Fruit fly (Drosophila melanogaster): ENCODE data around the gene RFeSP.

Gene RFeSP

DNA sequence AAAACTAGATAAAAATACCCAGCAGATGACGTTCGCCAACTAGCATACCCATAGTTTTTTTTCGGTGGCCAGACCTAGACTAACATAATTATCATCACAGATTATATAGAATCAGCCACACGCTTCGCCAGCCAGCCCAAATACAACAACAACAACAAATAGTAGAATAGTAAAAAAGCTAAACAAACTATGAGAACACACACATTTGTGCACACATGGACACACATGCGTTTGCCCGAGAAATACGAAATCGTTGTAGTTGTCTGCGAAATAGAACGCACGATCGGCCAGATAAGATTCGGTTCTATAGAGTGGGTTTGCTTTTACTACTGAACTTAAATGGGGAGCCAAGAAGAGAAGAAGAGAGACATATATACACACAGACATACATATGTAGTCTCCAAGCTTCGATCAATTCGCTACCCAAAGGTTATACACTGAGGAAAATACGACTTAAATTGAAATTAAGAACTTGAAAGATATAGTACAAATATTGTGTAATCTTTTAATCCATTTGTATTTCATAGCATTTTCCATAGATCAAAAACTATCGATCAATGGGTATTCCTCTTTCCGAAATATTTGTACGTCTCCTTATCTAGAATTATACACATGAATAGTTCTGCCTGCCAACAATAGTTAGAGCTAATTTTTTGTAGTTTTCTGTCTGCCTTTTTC, 14.0 kb upstream of the RFeSP start (continued):
- peak; percentile 62 for TF ChIP-seq CG10209 (GFP tag; optimal IDR thresholded peaks at IDR 0.05)
- peak; percentile 43 for TF ChIP-seq zf30C (GFP tag; optimal IDR thresholded peaks at IDR 0.05)
- TF ChIP-seq br (optimal IDR thresholded peaks at IDR 0.05) = no peak
- peak; percentile 19 for TF ChIP-seq NK7.1 (GFP tag; optimal IDR thresholded peaks at IDR 0.05)
- TF ChIP-seq CG6854 (GFP tag; optimal IDR thresholded peaks at IDR 0.05) = peak; percentile 19
- TF ChIP-seq ara (GFP tag; IDR thresholded peaks at IDR 0.05) = no peak
- TF ChIP-seq CkIIα-i1 (GFP tag; IDR thresholded peaks at IDR 0.05) = no peak
- no peak for TF ChIP-seq CG15011 (GFP tag; optimal IDR thresholded peaks at IDR 0.05)
- TF ChIP-seq ab (GFP tag; optimal IDR thresholded peaks at IDR 0.05) = no peak
- TF ChIP-seq Mrtf (GFP tag; IDR thresholded peaks at IDR 0.05) = no peak
- TF ChIP-seq CG12155 (GFP tag; optimal IDR thresholded peaks at IDR 0.05) = peak; percentile 58
- peak; percentile 71 for TF ChIP-seq Meics (GFP tag; optimal IDR thresholded peaks at IDR 0.05)
- TF ChIP-seq Xrp1 (GFP tag; IDR thresholded peaks at IDR 0.05) = peak; percentile 40
- peak; percentile 85 for TF ChIP-seq Bteb2 (GFP tag; optimal IDR thresholded peaks at IDR 0.05)
- peak; percentile 62 for TF ChIP-seq gro (GFP tag; optimal IDR thresholded peaks at IDR 0.05)
- peak; percentile 8 for TF ChIP-seq Fer3 (tag; optimal IDR thresholded peaks at IDR 0.05)
- no peak for TF ChIP-seq nerfin-1 (tag; optimal IDR thresholded peaks at IDR 0.05)
- TF ChIP-seq CG8290 (GFP tag; optimal IDR thresholded peaks at IDR 0.05) = no peak
- TF ChIP-seq CG8290 (tag; optimal IDR thresholded peaks at IDR 0.05) = peak in 1 of 2 experiments; percentile 56
- 0 out of 3 replicates have a peak, but pooled peaks have one; percentile 4 for TF ChIP-seq ase (GFP tag; IDR thresholded peaks at IDR 0.05)
- no peak for TF ChIP-seq CHES-1-like (GFP tag; optimal IDR thresholded peaks at IDR 0.05)
- peak; percentile 50 for TF ChIP-seq CoRest (tag; optimal IDR thresholded peaks at IDR 0.05)
- TF ChIP-seq pfk (GFP tag; optimal IDR thresholded peaks at IDR 0.05) = no peak
- TF ChIP-seq abd-A (tag; optimal IDR thresholded peaks at IDR 0.05) = peak; percentile 59
- peak; percentile 16 for TF ChIP-seq scrt (GFP tag; optimal IDR thresholded peaks at IDR 0.05)
- no peak for TF ChIP-seq Lhr (GFP tag; optimal IDR thresholded peaks at IDR 0.05)
- TF ChIP-seq CG1602 (GFP tag; optimal IDR thresholded peaks at IDR 0.05) = no peak
- peak; percentile 57 for TF ChIP-seq CG11504 (tag; optimal IDR thresholded peaks at IDR 0.05)
- peak; percentile 23 for TF ChIP-seq tin (GFP tag; optimal IDR thresholded peaks at IDR 0.05)
- TF ChIP-seq CG16779 (GFP tag; IDR thresholded peaks at IDR 0.05) = no peak
- peak; percentile 28; the same call in 1 of the 2 replicates for TF ChIP-seq E2f2 (GFP tag; IDR thresholded peaks at IDR 0.05)
- peak; percentile 51 for TF ChIP-seq ERR (GFP tag; optimal IDR thresholded peaks at IDR 0.05)
- TF ChIP-seq sens-2 (GFP tag; IDR thresholded peaks at IDR 0.05) = no peak
- no peak for TF ChIP-seq CG15073 (GFP tag; optimal IDR thresholded peaks at IDR 0.05)
- no peak for TF ChIP-seq CG14667 (GFP tag; IDR thresholded peaks at IDR 0.05)
- TF ChIP-seq CG12071 (GFP tag; optimal IDR thresholded peaks at IDR 0.05) = peak; percentile 63
- TF ChIP-seq CG10366 (GFP tag; IDR thresholded peaks at IDR 0.05) = peak; percentile 42; the same call in 1 of the 2 replicates
- TF ChIP-seq zen2 (GFP tag; IDR thresholded peaks at IDR 0.05; ENCODE audit: partially characterized antibody) = no peak
- TF ChIP-seq kay (GFP tag; optimal IDR thresholded peaks at IDR 0.05) = no peak
- peak; percentile 75 for TF ChIP-seq PHDP (tag; optimal IDR thresholded peaks at IDR 0.05)
- TF ChIP-seq gcm (GFP tag; optimal IDR thresholded peaks at IDR 0.05) = no peak
- TF ChIP-seq Drgx (GFP tag; IDR thresholded peaks at IDR 0.05) = no peak
- peak; percentile 64; the same call in 1 of the 2 replicates for TF ChIP-seq toy (GFP tag; IDR thresholded peaks at IDR 0.05)
- no peak for TF ChIP-seq CG15479 (GFP tag; optimal IDR thresholded peaks at IDR 0.05)
- 0 out of 2 replicates have a peak, but pooled peaks have one; percentile 8 for TF ChIP-seq Rx (GFP tag; IDR thresholded peaks at IDR 0.05)
- peak; percentile 14; the same call in 1 of the 2 replicates for TF ChIP-seq CG32772 (GFP tag; IDR thresholded peaks at IDR 0.05)
- TF ChIP-seq CG1529 (GFP tag; optimal IDR thresholded peaks at IDR 0.05) = no peak
- TF ChIP-seq CG8359 (GFP tag; optimal IDR thresholded peaks at IDR 0.05; ENCODE audit: borderline replicate concordance) = no peak
- no peak for TF ChIP-seq TFAM (GFP tag; optimal IDR thresholded peaks at IDR 0.05)
- peak; percentile 4 for TF ChIP-seq CG6683 (GFP tag; optimal IDR thresholded peaks at IDR 0.05)
- TF ChIP-seq bab2 (GFP tag; optimal IDR thresholded peaks at IDR 0.05) = peak; percentile 51

All from whole organism, embryonic.